Worm (Caenorhabditis elegans) whole organism, mixed stage, embryonic: Measurements from ENCODE around the gene nhr-131.

ENCODE experiments used
- M03D4.4 ChIP-seq: sonication (generic microtip); optimal IDR thresholded peaks from 2 replicates; lab custom pipeline; 2017; ENCODE audit warnings: mild to moderate bottlenecking, missing genetic modification characterization, missing compliant biosample characterization
- bed-3 ChIP-seq: fragments of 200-800 bp; sonication (Bioruptor generic); optimal IDR thresholded peaks from 3 replicates; lab custom pipeline; 2018; ENCODE audit warnings: mild to moderate bottlenecking, missing genetic modification characterization, moderate library complexity, missing compliant biosample characterization
- blmp-1 ChIP-seq: fragments of 150-350 bp; optimal IDR thresholded peaks from 2 replicates; lab custom pipeline; 2014; ENCODE audit warnings: missing biosample characterization, missing genetic modification characterization
- ceh-39 ChIP-seq: fragments of 150-350 bp; optimal IDR thresholded peaks from 2 replicates; lab custom pipeline; 2014; ENCODE audit warnings: missing biosample characterization, missing genetic modification characterization
- ceh-43 ChIP-seq: fragments of 200-800 bp; sonication (Bioruptor generic); optimal IDR thresholded peaks from 2 replicates; lab custom pipeline; 2018; ENCODE audit warnings: mild to moderate bottlenecking, missing genetic modification characterization, moderate library complexity, missing compliant biosample characterization
- ces-1 ChIP-seq: fragments of 150-350 bp; optimal IDR thresholded peaks from 2 replicates; lab custom pipeline; 2014; ENCODE audit warnings: missing biosample characterization, missing genetic modification reagents, missing genetic modification characterization
- cnd-1 ChIP-seq: fragments of 200-800 bp; sonication (Bioruptor generic); optimal IDR thresholded peaks from 2 replicates; lab custom pipeline; 2018; ENCODE audit warnings: mild to moderate bottlenecking, missing genetic modification characterization, missing compliant biosample characterization
- drap-1 ChIP-seq: fragments of 200-800 bp; sonication (Bioruptor generic); optimal IDR thresholded peaks from 3 replicates; lab custom pipeline; 2018; ENCODE audit warnings: mild to moderate bottlenecking, missing genetic modification characterization, missing compliant biosample characterization
- elt-1 ChIP-seq: sonication (generic microtip); optimal IDR thresholded peaks from 2 replicates; lab custom pipeline; 2017; ENCODE audit warnings: missing genetic modification characterization, mild to moderate bottlenecking, missing compliant biosample characterization, antibody characterized with exemption, moderate library complexity, borderline replicate concordance; ENCODE audit not compliant: insufficient read depth
- elt-3 ChIP-seq: fragments of 150-350 bp; optimal IDR thresholded peaks from 2 replicates; lab custom pipeline; 2014; ENCODE audit warnings: missing biosample characterization, missing genetic modification characterization
- flh-1 ChIP-seq: fragments of 200-800 bp; sonication (Bioruptor generic); optimal IDR thresholded peaks from 2 replicates; lab custom pipeline; 2018; ENCODE audit warnings: mild to moderate bottlenecking, missing genetic modification characterization, moderate library complexity, missing compliant biosample characterization
- ham-2 ChIP-seq: fragments of 200-800 bp; sonication (Bioruptor generic); optimal IDR thresholded peaks from 2 replicates; lab custom pipeline; 2018; ENCODE audit warnings: mild to moderate bottlenecking, missing genetic modification characterization, missing compliant biosample characterization
- lin-13 ChIP-seq: fragments of 150-350 bp; optimal IDR thresholded peaks from 2 replicates; lab custom pipeline; 2014; ENCODE audit warnings: missing biosample characterization, missing genetic modification characterization
- lin-32 ChIP-seq: fragments of 200-800 bp; sonication (Bioruptor generic); optimal IDR thresholded peaks from 2 replicates; lab custom pipeline; 2018; ENCODE audit warnings: mild to moderate bottlenecking, missing genetic modification characterization, missing compliant biosample characterization
- lsy-2 ChIP-seq: fragments of 150-350 bp; optimal IDR thresholded peaks from 2 replicates; lab custom pipeline; 2014; ENCODE audit warnings: missing biosample characterization, missing genetic modification characterization
- mab-5 ChIP-seq: fragments of 150-350 bp; optimal IDR thresholded peaks from 2 replicates; lab custom pipeline; 2014; ENCODE audit warnings: missing biosample characterization, missing genetic modification characterization
- mep-1 ChIP-seq: fragments of 150-350 bp; optimal IDR thresholded peaks from 2 replicates; lab custom pipeline; 2017; ENCODE audit warnings: missing biosample characterization, missing genetic modification reagents, missing genetic modification characterization, inconsistent platforms
- mls-2 ChIP-seq: sonication (generic microtip); optimal IDR thresholded peaks from 2 replicates; lab custom pipeline; 2016; ENCODE audit warnings: mild to moderate bottlenecking, missing genetic modification characterization, moderate library complexity, missing compliant biosample characterization
- nhr-12 ChIP-seq: fragments of 150-350 bp; optimal IDR thresholded peaks from 2 replicates; lab custom pipeline; 2014; ENCODE audit warnings: missing biosample characterization, missing genetic modification characterization
- nhr-2 ChIP-seq: fragments of 150-350 bp; optimal IDR thresholded peaks from 2 replicates; lab custom pipeline; 2014; ENCODE audit warnings: missing biosample characterization, missing genetic modification characterization
- nhr-237 ChIP-seq: fragments of 150-350 bp; optimal IDR thresholded peaks from 2 replicates; lab custom pipeline; 2014; ENCODE audit warnings: missing biosample characterization, missing genetic modification characterization
- nhr-28 ChIP-seq: fragments of 150-350 bp; optimal IDR thresholded peaks from 2 replicates; lab custom pipeline; 2014; ENCODE audit warnings: missing biosample characterization, missing genetic modification characterization
- nhr-76 ChIP-seq: sonication (generic microtip); optimal IDR thresholded peaks from 2 replicates; lab custom pipeline; 2017; ENCODE audit warnings: missing biosample characterization, missing genetic modification characterization
- pha-4 ChIP-seq: fragments of 150-350 bp; optimal IDR thresholded peaks from 2 replicates; lab custom pipeline; 2018; ENCODE audit warnings: missing biosample characterization, missing genetic modification reagents, missing genetic modification characterization
- sem-2 ChIP-seq: fragments of 200-800 bp; sonication (Bioruptor generic); optimal IDR thresholded peaks from 2 replicates; lab custom pipeline; 2018; ENCODE audit warnings: mild to moderate bottlenecking, missing genetic modification characterization, missing compliant biosample characterization
- snpc-4 ChIP-seq: fragments of 150-350 bp; optimal IDR thresholded peaks from 2 replicates; lab custom pipeline; 2014; ENCODE audit warnings: missing biosample characterization, missing genetic modification characterization
- sptf-1 ChIP-seq: sonication (generic microtip); optimal IDR thresholded peaks from 2 replicates; lab custom pipeline; 2017; ENCODE audit warnings: mild to moderate bottlenecking, missing genetic modification characterization, moderate library complexity, missing compliant biosample characterization
- tbx-8 ChIP-seq: fragments of 200-800 bp; sonication (Bioruptor generic); optimal IDR thresholded peaks from 2 replicates; lab custom pipeline; 2018; ENCODE audit warnings: mild to moderate bottlenecking, missing genetic modification characterization, moderate library complexity, missing compliant biosample characterization
- unc-120 ChIP-seq: sonication (generic microtip); optimal IDR thresholded peaks from 2 replicates; lab custom pipeline; 2017; ENCODE audit warnings: missing genetic modification characterization, missing compliant biosample characterization; ENCODE audit not compliant: poor library complexity, severe bottlenecking
- unc-39 ChIP-seq: fragments of 150-350 bp; optimal IDR thresholded peaks from 2 replicates; lab custom pipeline; 2014; ENCODE audit warnings: missing biosample characterization, missing genetic modification characterization
- zip-8 ChIP-seq: fragments of 150-350 bp; optimal IDR thresholded peaks from 2 replicates; lab custom pipeline; 2014; ENCODE audit warnings: missing biosample characterization, missing genetic modification characterization
- ztf-11 ChIP-seq: fragments of 150-350 bp; optimal IDR thresholded peaks from 2 replicates; lab custom pipeline; 2014; ENCODE audit warnings: missing biosample characterization, missing genetic modification characterization

Gene nhr-131

DNA sequence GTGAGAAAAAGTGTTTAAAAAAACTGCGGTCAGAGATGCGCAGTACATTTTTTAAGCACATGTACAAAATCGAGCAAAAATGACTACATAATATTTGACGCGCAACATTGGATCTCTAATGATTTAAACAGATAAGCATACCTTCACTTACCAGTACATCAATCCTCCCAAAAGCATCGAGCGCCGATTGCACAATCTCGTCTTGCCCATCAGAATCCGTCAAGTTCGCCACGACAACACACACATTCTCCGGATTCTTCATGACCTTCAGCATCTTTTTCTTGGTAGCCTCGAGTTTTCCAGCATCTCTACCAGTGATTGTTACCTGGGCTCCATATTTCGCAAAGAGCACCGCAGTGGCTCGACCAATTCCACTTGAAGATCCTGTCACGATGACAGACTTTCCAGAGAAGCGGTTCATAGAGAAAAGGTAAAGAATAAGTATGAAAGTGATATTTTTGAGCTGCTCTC, 8.7 kb downstream of the nhr-131 start, which contains the start of gene T01G6.10:
Gene T01G6.10, minus strand, starts transcription at position 421 of the 471 bp plus-strand sequence.
- TF ChIP-seq nhr-2 (no peak), ces-1 (GFP tag; lab: Kevin White, UChicago) (no peak), nhr-76 (tag; lab: Kevin White, UChicago) (no peak), elt-3 (tag; lab: Kevin White, UChicago) (no peak), mab-5 (tag; lab: Kevin White, UChicago) (no peak), unc-39 (tag; lab: Kevin White, UChicago) (no peak), unc-120 (no peak), drap-1 (GFP tag; lab: Kevin White, UChicago) (no peak), sem-2 (GFP tag; lab: Kevin White, UChicago) (no peak), pha-4 (tag; lab: Kevin White, UChicago) (no peak), ztf-11 (no peak), nhr-237 (tag; lab: Kevin White, UChicago) (no peak), lin-32 (GFP tag; lab: Kevin White, UChicago) (no peak), flh-1 (GFP tag; lab: Kevin White, UChicago) (no peak), ceh-43 (GFP tag; lab: Kevin White, UChicago) (no peak), mls-2 (tag; lab: Kevin White, UChicago) (no peak), tbx-8 (GFP tag; lab: Kevin White, UChicago) (no peak), sptf-1 (no peak)

DNA sequence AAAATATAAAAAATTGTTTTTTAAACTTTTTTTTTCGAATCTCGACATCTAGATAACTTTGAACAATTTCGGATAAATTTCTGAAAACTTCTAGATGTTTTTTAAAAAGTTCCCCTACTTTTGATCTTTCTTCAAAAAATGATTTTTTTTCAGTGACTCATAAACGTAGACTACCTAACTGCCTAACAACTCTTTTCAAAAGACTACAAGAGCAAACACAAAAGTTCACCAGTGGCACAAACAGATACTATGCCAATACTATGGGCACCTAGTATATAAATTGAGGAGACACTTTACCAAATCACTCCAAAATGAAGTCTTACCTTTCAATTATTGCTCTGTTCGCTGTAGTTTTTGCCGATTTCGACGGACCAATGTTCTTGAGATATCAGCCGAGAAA, 9.6 kb downstream of the nhr-131 start, which contains the start of gene srlf-35:
Gene srlf-35, plus strand, starts transcription at position 301 of the 400 bp plus-strand sequence.
- TF ChIP-seq nhr-28 (tag; lab: Kevin White, UChicago) (no peak), ceh-39 (tag; lab: Kevin White, UChicago) (no peak), bed-3 (no peak), snpc-4 (tag; lab: Kevin White, UChicago) (no peak), nhr-2 (no peak), ham-2 (GFP tag; lab: Kevin White, UChicago) (no peak), mep-1 (tag; lab: Kevin White, UChicago) (no peak), blmp-1 (tag; lab: Kevin White, UChicago) (no peak), cnd-1 (tag; lab: Kevin White, UChicago) (no peak), ztf-11 (no peak), nhr-12 (tag; lab: Kevin White, UChicago) (no peak)

DNA sequence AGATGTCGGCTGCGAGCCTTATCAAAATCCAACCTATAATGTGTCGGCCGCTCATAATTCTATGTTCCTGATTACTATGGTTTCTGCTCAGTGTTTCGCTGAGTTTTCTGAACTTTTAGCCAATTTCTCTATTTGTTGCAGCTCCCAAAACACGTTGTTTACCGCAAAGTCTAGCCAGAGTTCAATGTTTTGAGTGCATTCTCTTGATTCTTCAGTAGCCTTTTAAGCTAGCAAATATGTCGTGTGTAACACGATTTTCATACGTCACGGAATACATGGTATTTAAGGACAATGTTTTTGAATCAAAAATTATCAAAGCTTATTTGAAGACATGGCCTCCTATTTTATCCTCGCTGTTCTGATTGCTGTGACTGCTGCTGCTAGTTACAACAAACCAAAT, 11.0 kb downstream of the nhr-131 start, which contains the start of gene srlf-19:
Gene srlf-19, plus strand, starts transcription at position 301 of the 400 bp plus-strand sequence.
- TF ChIP-seq ces-1 (GFP tag; lab: Kevin White, UChicago): no peak
- TF ChIP-seq blmp-1 (tag; lab: Kevin White, UChicago): no peak
- TF ChIP-seq elt-3 (tag; lab: Kevin White, UChicago): no peak
- TF ChIP-seq M03D4.4 (tag; lab: Kevin White, UChicago): no peak
- no peak for TF ChIP-seq ceh-43 (GFP tag; lab: Kevin White, UChicago)
- TF ChIP-seq lsy-2 (tag; lab: Kevin White, UChicago): no peak

DNA sequence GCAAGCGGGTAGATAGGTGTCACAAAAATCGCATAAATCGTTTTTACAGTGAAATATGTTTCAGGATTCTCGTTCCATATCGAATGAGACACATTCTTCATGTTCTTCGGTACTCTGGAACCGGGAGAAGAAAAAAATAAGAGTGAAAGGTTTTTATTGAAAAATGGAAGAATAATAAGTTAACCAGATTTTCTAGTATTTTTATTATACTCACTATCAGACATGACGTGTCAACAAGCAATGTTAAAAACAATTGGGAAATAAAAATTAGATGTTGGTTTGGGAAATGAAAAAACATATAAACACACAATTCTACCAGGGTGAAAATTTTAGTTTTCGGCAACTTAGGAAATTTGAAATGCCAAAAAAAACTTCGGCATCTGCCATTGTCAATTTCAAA, 18.2 kb downstream of the nhr-131 start, which contains the start of gene srh-37:
Gene srh-37, minus strand, starts transcription at position 101 of the 400 bp plus-strand sequence.
- no peak for TF ChIP-seq ham-2 (GFP tag; lab: Kevin White, UChicago)
- no peak for TF ChIP-seq sptf-1
- no peak for TF ChIP-seq bed-3
- no peak for TF ChIP-seq lin-13 (tag; lab: Kevin White, UChicago)
- TF ChIP-seq elt-1 (tag; lab: Kevin White, UChicago): no peak
- TF ChIP-seq elt-3 (tag; lab: Kevin White, UChicago): no peak
- TF ChIP-seq mab-5 (tag; lab: Kevin White, UChicago): no peak
- no peak for TF ChIP-seq blmp-1 (tag; lab: Kevin White, UChicago)
- TF ChIP-seq nhr-237 (tag; lab: Kevin White, UChicago): no peak
- TF ChIP-seq M03D4.4 (tag; lab: Kevin White, UChicago): no peak
- TF ChIP-seq zip-8: no peak
- TF ChIP-seq ceh-39 (tag; lab: Kevin White, UChicago): no peak
- no peak for TF ChIP-seq mep-1 (tag; lab: Kevin White, UChicago)
- no peak for TF ChIP-seq mls-2 (tag; lab: Kevin White, UChicago)
- no peak for TF ChIP-seq lin-32 (GFP tag; lab: Kevin White, UChicago)
- no peak for TF ChIP-seq ceh-43 (GFP tag; lab: Kevin White, UChicago)
- TF ChIP-seq pha-4 (tag; lab: Kevin White, UChicago): no peak
- TF ChIP-seq nhr-76 (tag; lab: Kevin White, UChicago): no peak
- TF ChIP-seq nhr-12 (tag; lab: Kevin White, UChicago): no peak
